Worm (Caenorhabditis elegans): ENCODE measurements around the gene best-3.

best-3 gene

DNA sequence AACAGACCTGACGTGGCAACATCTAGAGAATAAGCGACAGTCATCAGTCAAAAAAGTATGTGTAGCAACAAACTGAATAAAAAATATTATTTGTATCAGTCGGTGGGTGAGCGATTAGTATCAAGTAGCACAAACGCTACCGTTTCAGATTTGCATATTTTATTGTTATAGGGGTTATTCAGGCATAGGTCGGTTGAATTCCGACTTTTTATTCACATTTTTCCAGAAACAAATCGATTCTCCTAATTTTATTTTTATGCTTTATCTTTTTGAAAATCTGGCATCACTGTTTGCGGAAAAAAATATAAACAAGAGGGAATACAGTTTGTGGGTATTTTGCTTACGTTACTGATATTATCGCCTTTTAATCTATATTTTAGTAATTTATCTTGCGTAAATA is 1.0 kb upstream of the best-3 start, which contains the start of gene best-4:
best-4 (minus strand) TSS at position 101 of the 400 bp plus-strand sequence.
- no peak for TF ChIP-seq ceh-90 (tag; optimal IDR thresholded peaks at IDR 0.05)
- TF ChIP-seq nhr-237 (tag; optimal IDR thresholded peaks at IDR 0.05): no peak
- no peak for TF ChIP-seq mef-2 (tag; optimal IDR thresholded peaks at IDR 0.05)

DNA sequence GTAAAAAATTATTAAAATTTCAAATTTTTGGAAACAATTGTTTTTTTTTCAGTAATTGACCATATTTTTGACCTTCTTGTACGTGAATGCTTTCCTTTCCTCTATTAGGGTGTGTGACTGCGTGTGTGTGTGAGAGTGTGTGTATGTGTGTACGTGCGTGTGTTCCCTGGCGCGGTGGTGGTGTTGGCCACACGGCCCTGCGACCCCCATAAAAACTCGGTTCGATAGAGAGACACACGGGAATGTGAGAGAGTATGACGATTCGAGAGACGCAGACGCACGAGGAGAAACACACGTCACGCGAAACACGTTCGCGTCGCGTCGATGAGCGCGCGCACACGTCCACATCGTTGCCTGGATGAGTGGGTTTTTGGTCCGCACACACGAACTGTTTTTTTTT is 6.0 kb downstream of the best-3 start:
- TF ChIP-seq fkh-4 (tag; optimal IDR thresholded peaks at IDR 0.05; ENCODE audit: borderline replicate concordance) (no peak), irx-1 (tag; optimal IDR thresholded peaks at IDR 0.05) (no peak), swsn-7 (tag; optimal IDR thresholded peaks at IDR 0.05) (peak; percentile 73), sup-37 (GFP tag; optimal IDR thresholded peaks at IDR 0.05) (no peak), ets-5 (GFP tag; IDR thresholded peaks at IDR 0.05) (no peak), Y116A8C.19 (tag; optimal IDR thresholded peaks at IDR 0.05; ENCODE audit: borderline replicate concordance) (no peak), hlh-4 (tag; optimal IDR thresholded peaks at IDR 0.05) (no peak), unc-62 (GFP tag; optimal IDR thresholded peaks at IDR 0.05) (no peak), F16B12.6 (tag; optimal IDR thresholded peaks at IDR 0.05) (peak; percentile 44), nhr-85 (tag) (peak; percentile 78), isw-1 (GFP tag; IDR thresholded peaks at IDR 0.05) (peak; percentile 51), hpl-2 (GFP tag; optimal IDR thresholded peaks at IDR 0.05) (no peak), lsy-2 (tag; optimal IDR thresholded peaks at IDR 0.05) (peak; percentile 51 to 64), pag-3 (tag; optimal IDR thresholded peaks at IDR 0.05; ENCODE audit: borderline replicate concordance, insufficient read depth) (no peak), snpc-4 (tag; optimal IDR thresholded peaks at IDR 0.05) (peak; percentile 30), nhr-84 (tag; optimal IDR thresholded peaks at IDR 0.05) (no peak), unc-130 (tag; optimal IDR thresholded peaks at IDR 0.05) (no peak), nhr-47 (tag; optimal IDR thresholded peaks at IDR 0.05) (peak; percentile 75), aly-2 (tag; optimal IDR thresholded peaks at IDR 0.05) (no peak), jun-1 (tag; optimal IDR thresholded peaks at IDR 0.05) (peak; percentile 61), xbp-1 (tag; optimal IDR thresholded peaks at IDR 0.05) (peak; percentile 77), nhr-71 (tag; optimal IDR thresholded peaks at IDR 0.05) (peak; percentile 81), nhr-28 (tag; optimal IDR thresholded peaks at IDR 0.05) (no peak), fkh-10 (GFP tag; optimal IDR thresholded peaks at IDR 0.05) (peak; percentile 23), sox-4 (tag; optimal IDR thresholded peaks at IDR 0.05) (no peak), pqm-1 (tag; optimal IDR thresholded peaks at IDR 0.05) (no peak), ceh-8 (GFP tag; optimal IDR thresholded peaks at IDR 0.05) (peak; percentile 26), lin-35 (GFP tag; optimal IDR thresholded peaks at IDR 0.05) (peak; percentile 77 to 80), C04F5.9 (tag; optimal IDR thresholded peaks at IDR 0.05) (peak; percentile 43), lin-14 (GFP tag; optimal IDR thresholded peaks at IDR 0.05) (peak; percentile 98), hlh-17 (GFP tag; optimal IDR thresholded peaks at IDR 0.05; ENCODE audit: borderline replicate concordance) (no peak), tlp-1 (tag; optimal IDR thresholded peaks at IDR 0.05) (no peak), ceh-90 (tag; optimal IDR thresholded peaks at IDR 0.05) (no peak), C16A3.4 (tag; optimal IDR thresholded peaks at IDR 0.05) (peak; percentile 52), elt-3 (tag; optimal IDR thresholded peaks at IDR 0.05) (peak in 2 of 6 experiments; percentile 43 to 45), mep-1 (tag; optimal IDR thresholded peaks at IDR 0.05) (peak; percentile 76), vab-15 (tag; optimal IDR thresholded peaks at IDR 0.05) (peak; percentile 30), fos-1 (tag; optimal IDR thresholded peaks at IDR 0.05) (peak; percentile 17), pax-3 (tag; optimal IDR thresholded peaks at IDR 0.05) (no peak), ztf-11 (tag; optimal IDR thresholded peaks at IDR 0.05) (peak in 1 of 2 experiments; percentile 41), egl-27 (tag; optimal IDR thresholded peaks at IDR 0.05) (peak in 1 of 2 experiments; percentile 17), lir-3 (tag; optimal IDR thresholded peaks at IDR 0.05; ENCODE audit: poor library complexity) (no peak), skn-1 (tag; optimal IDR thresholded peaks at IDR 0.05) (peak; percentile 59), zip-4 (GFP tag; optimal IDR thresholded peaks at IDR 0.05) (no peak), dpl-1 (GFP tag; optimal IDR thresholded peaks at IDR 0.05) (peak; percentile 48 to 63 (median 53)), tbx-2 (tag; optimal IDR thresholded peaks at IDR 0.05) (peak; percentile 68), alr-1 (tag; optimal IDR thresholded peaks at IDR 0.05; ENCODE audit: borderline replicate concordance) (no peak), unc-86 (tag; optimal IDR thresholded peaks at IDR 0.05) (peak; percentile 59)

All from whole organism, L1 larva.